Worm (Caenorhabditis elegans) whole organism, L4 larva: Measurements from ENCODE around the gene srh-255.

Source experiments
- daf-12 ChIP-seq: fragments of 150-350 bp; optimal IDR thresholded peaks from 2 replicates; lab custom pipeline; 2014; ENCODE audit warnings: missing biosample characterization, missing genetic modification reagents, missing genetic modification characterization
- lsy-2 ChIP-seq, 2 experiments: fragments of 150-350 bp in 1 of 2; sonication (generic microtip) in 1 of 2; optimal IDR thresholded peaks; 2 replicates each; lab custom pipeline; 2014 to 2017; ENCODE audit warnings: missing biosample characterization in 2 of 2, missing genetic modification characterization in 2 of 2
- nhr-237 ChIP-seq: sonication (generic microtip); optimal IDR thresholded peaks from 2 replicates; lab custom pipeline; 2017; ENCODE audit warnings: missing biosample characterization, missing genetic modification characterization
- nhr-76 ChIP-seq: fragments of 150-350 bp; optimal IDR thresholded peaks from 2 replicates; lab custom pipeline; 2014; ENCODE audit warnings: missing biosample characterization, missing genetic modification characterization
- zfp-2 ChIP-seq: sonication (generic microtip); optimal IDR thresholded peaks from 2 replicates; lab custom pipeline; 2016; ENCODE audit warnings: mild to moderate bottlenecking, missing genetic modification characterization, missing compliant biosample characterization

ce11 chrV:17030430-17030829 is 34.3 kb upstream of the srh-255 start:
- TF ChIP-seq lsy-2 (tag; optimal IDR thresholded peaks at IDR 0.05; lab: Kevin White, UChicago) (no peak), nhr-237 (no peak), zfp-2 (tag; lab: Kevin White, UChicago) (no peak), daf-12 (tag; lab: Kevin White, UChicago) (no peak), nhr-76 (tag; lab: Kevin White, UChicago) (no peak)
